Worm (Caenorhabditis elegans) whole organism, early embryonic: ENCODE data around the gene T10D4.11.
"Not testable (repeated sequence)": the region's sequence is repeated elsewhere in the genome, so short reads cannot be mapped to it uniquely, and the experiment has no call there.

Source experiments
- B0310.2 ChIP-seq: sonication (generic microtip); optimal IDR thresholded peaks from 2 replicates; lab custom pipeline; 2016; ENCODE audit warnings: mild to moderate bottlenecking, missing genetic modification characterization, missing compliant biosample characterization
- F13C5.2 ChIP-seq: sonication (generic microtip); optimal IDR thresholded peaks from 2 replicates; lab custom pipeline; 2017; ENCODE audit warnings: mild to moderate bottlenecking, missing genetic modification characterization, inconsistent platforms, missing compliant biosample characterization
- aly-1 ChIP-seq: sonication (generic microtip); optimal IDR thresholded peaks from 2 replicates; lab custom pipeline; 2016; ENCODE audit warnings: missing genetic modification characterization, missing compliant biosample characterization
- ama-1 ChIP-seq: fragments of 150-350 bp; optimal IDR thresholded peaks from 2 replicates; lab custom pipeline; 2014
- ceh-13 ChIP-seq: fragments of 200-800 bp; sonication (Bioruptor generic); optimal IDR thresholded peaks from 2 replicates; lab custom pipeline; 2018; ENCODE audit warnings: mild to moderate bottlenecking, missing genetic modification characterization, missing compliant biosample characterization
- ceh-36 ChIP-seq: sonication (generic microtip); optimal IDR thresholded peaks from 2 replicates; lab custom pipeline; 2016; ENCODE audit warnings: missing genetic modification characterization, inconsistent platforms, missing compliant biosample characterization
- ets-7 ChIP-seq: sonication (generic microtip); optimal IDR thresholded peaks from 2 replicates; lab custom pipeline; 2016; ENCODE audit warnings: missing genotype, missing genetic modification characterization, missing compliant biosample characterization
- flt-1 ChIP-seq: fragments of 200-800 bp; sonication (Bioruptor generic); IDR thresholded peaks from 2 replicates; pipeline ENCODE4 v1.3.6; 2022; ENCODE audit warnings: missing genetic modification characterization, missing compliant biosample characterization
- hmbx-1 ChIP-seq: sonication (generic microtip); optimal IDR thresholded peaks from 2 replicates; lab custom pipeline; 2016; ENCODE audit warnings: mild to moderate bottlenecking, missing genetic modification characterization, missing compliant biosample characterization
- hmg-4 ChIP-seq: fragments of 200-800 bp; sonication (Bioruptor generic); optimal IDR thresholded peaks from 2 replicates; lab custom pipeline; 2018; ENCODE audit warnings: mild to moderate bottlenecking, missing genetic modification characterization, missing compliant biosample characterization
- hnd-1 ChIP-seq: sonication (generic microtip); optimal IDR thresholded peaks from 2 replicates; lab custom pipeline; 2016; ENCODE audit warnings: missing genetic modification characterization, missing compliant biosample characterization
- pes-1 ChIP-seq: fragments of 200-800 bp; sonication (Bioruptor generic); IDR thresholded peaks from 2 replicates; pipeline ENCODE4 v1.3.6; 2022; ENCODE audit warnings: missing genetic modification reagents, missing genetic modification characterization, missing compliant biosample characterization
- scrt-1 ChIP-seq: fragments of 200-800 bp; sonication (Bioruptor generic); IDR thresholded peaks from 2 replicates; pipeline ENCODE4 v1.3.6; 2022; ENCODE audit warnings: missing genetic modification characterization, missing compliant biosample characterization
- sea-1 ChIP-seq: fragments of 200-800 bp; sonication (Bioruptor generic); conservative IDR thresholded peaks from 2 replicates; pipeline ENCODE4 v1.3.6; 2022; ENCODE audit warnings: missing genetic modification characterization, missing compliant biosample characterization
- tbx-11 ChIP-seq: fragments of 200-800 bp; sonication (Bioruptor generic); IDR thresholded peaks from 2 replicates; pipeline ENCODE4 v1.3.6; 2022; ENCODE audit warnings: missing genetic modification characterization, missing compliant biosample characterization
- tbx-37 ChIP-seq: fragments of 200-800 bp; sonication (Bioruptor generic); conservative IDR thresholded peaks from 2 replicates; pipeline ENCODE4 v1.3.6; 2022; ENCODE audit warnings: missing genetic modification reagents, missing genetic modification characterization, missing compliant biosample characterization
- tra-4 ChIP-seq: sonication (generic microtip); optimal IDR thresholded peaks from 2 replicates; lab custom pipeline; 2017; ENCODE audit warnings: missing genetic modification characterization, missing compliant biosample characterization

The T10D4.11 gene

ce11 chrII:3154383-3154782 lies 5.0 kb upstream of the T10D4.11 start, which contains the start of gene sri-32:
sri-32 (minus strand) TSS chrII:3154483.
- no peak for TF ChIP-seq hmg-4 (GFP tag; lab: Kevin White, UChicago)
- TF ChIP-seq B0310.2, result no peak
- TF ChIP-seq sea-1, result no peak
- no peak for TF ChIP-seq scrt-1 (GFP tag; lab: Robert Waterston, UW)
- TF ChIP-seq hmbx-1, result no peak

ce11 chrII:3151615-3152014 lies 2.2 kb upstream of the T10D4.11 start, which contains the start of the genes T10D4.14 and T10D4.19:
T10D4.14 (minus strand) TSS chrII:3151715.
T10D4.19 (plus strand) TSS chrII:3151918.
- TF ChIP-seq sea-1, result no peak

- TF ChIP-seq ceh-13 (GFP tag; lab: Kevin White, UChicago), result no peak
Observed at ce11 chrII:3148404-3148803, 1.0 kb downstream of the T10D4.11 start.

- TF ChIP-seq hmbx-1 (no peak), tbx-37 (GFP tag; lab: Robert Waterston, UW) (no peak), ama-1 (lab: Kevin White, UChicago) (no peak), tra-4 (tag; lab: Kevin White, UChicago) (no peak), scrt-1 (GFP tag; lab: Robert Waterston, UW) (no peak), ceh-13 (GFP tag; lab: Kevin White, UChicago) (no peak), sea-1 (no peak), aly-1 (tag; lab: Kevin White, UChicago) (no peak), hnd-1 (no peak), pes-1 (GFP tag; lab: Robert Waterston, UW) (no peak), ceh-36 (no peak), ets-7 (no peak), flt-1 (no peak), B0310.2 (no peak), tbx-11 (GFP tag; lab: Robert Waterston, UW) (no peak), hmg-4 (GFP tag; lab: Kevin White, UChicago) (no peak)
Observed at ce11 chrII:3145842-3146241, 3.6 kb downstream of the T10D4.11 start, which contains the start of gene T10D4.15. T10D4.15 (plus strand) TSS chrII:3146142.

- TF ChIP-seq hnd-1; ets-7; ceh-13 (GFP tag; lab: Kevin White, UChicago): not testable (repeated sequence)
Observed at ce11 chrII:3144552-3144951, 4.9 kb downstream of the T10D4.11 start, which contains the start of gene sri-43. sri-43 (minus strand) TSS chrII:3144652.

ce11 chrII:3142855-3143254 lies 6.6 kb downstream of the T10D4.11 start, which contains the start of gene sri-42:
sri-42 (minus strand) TSS chrII:3142955.
- TF ChIP-seq ceh-13 (GFP tag; lab: Kevin White, UChicago); hnd-1; B0310.2: not testable (repeated sequence)

ce11 chrII:3137804-3138203 lies 11.6 kb downstream of the T10D4.11 start, which contains the start of gene sri-54:
sri-54 (minus strand) TSS chrII:3137904.
- TF ChIP-seq hmg-4 (GFP tag; lab: Kevin White, UChicago) (no peak), sea-1 (no peak), B0310.2 (no peak), ama-1 (lab: Kevin White, UChicago) (no peak), pes-1 (GFP tag; lab: Robert Waterston, UW) (no peak), ets-7 (no peak), ceh-13 (GFP tag; lab: Kevin White, UChicago) (no peak), aly-1 (tag; lab: Kevin White, UChicago) (no peak), F13C5.2 (no peak), scrt-1 (GFP tag; lab: Robert Waterston, UW) (no peak), hnd-1 (no peak), ceh-36 (no peak), flt-1 (no peak), tra-4 (tag; lab: Kevin White, UChicago) (no peak), tbx-37 (GFP tag; lab: Robert Waterston, UW) (no peak)

ce11 chrII:3135293-3135692 lies 14.1 kb downstream of the T10D4.11 start:
- TF ChIP-seq ceh-36 (peak; percentile 63), sea-1 (no peak)

ce11 chrII:3129007-3129406 lies 20.4 kb downstream of the T10D4.11 start, which contains the start of gene chil-24:
chil-24 (plus strand) TSS chrII:3129162.
- TF ChIP-seq B0310.2, result no peak
- no peak for TF ChIP-seq pes-1 (GFP tag; lab: Robert Waterston, UW)
- no peak for TF ChIP-seq hmbx-1
- TF ChIP-seq ceh-13 (GFP tag; lab: Kevin White, UChicago), result no peak
- no peak for TF ChIP-seq hnd-1
- no peak for TF ChIP-seq aly-1 (tag; lab: Kevin White, UChicago)
- no peak for TF ChIP-seq scrt-1 (GFP tag; lab: Robert Waterston, UW)
- TF ChIP-seq ceh-36, result no peak
- TF ChIP-seq ama-1 (lab: Kevin White, UChicago), result no peak
- no peak for TF ChIP-seq F13C5.2
- no peak for TF ChIP-seq sea-1
- no peak for TF ChIP-seq flt-1
- no peak for TF ChIP-seq tra-4 (tag; lab: Kevin White, UChicago)
- TF ChIP-seq tbx-37 (GFP tag; lab: Robert Waterston, UW), result no peak
- TF ChIP-seq hmg-4 (GFP tag; lab: Kevin White, UChicago), result no peak
